Fruit fly (Drosophila melanogaster) whole organism, embryonic: ENCODE results near the gene RpS12.

Experiments
- BtbVII ChIP-seq: fragments of 200-800 bp; sonication (Bioruptor generic); optimal IDR thresholded peaks from 3 replicates; lab custom pipeline; 2017; ENCODE audit warnings: missing biosample characterization, mild to moderate bottlenecking, missing genetic modification characterization
- CG10274 ChIP-seq: fragments of 200-800 bp; sonication (Bioruptor generic); optimal IDR thresholded peaks from 3 replicates; lab custom pipeline; 2017; ENCODE audit warnings: missing biosample characterization, mild to moderate bottlenecking, missing genetic modification characterization
- CG11085 ChIP-seq: fragments of 200-800 bp; sonication (Bioruptor generic); IDR thresholded peaks from 2 replicates; pipeline ENCODE4 v1.3.6; 2022; ENCODE audit warnings: missing biosample characterization, missing genetic modification characterization
- CG11504 ChIP-seq: fragments of 200-800 bp; sonication (Bioruptor generic); optimal IDR thresholded peaks from 3 replicates; lab custom pipeline; 2019; ENCODE audit warnings: missing biosample characterization, mild to moderate bottlenecking, missing genetic modification characterization, moderate library complexity
- CG13894 ChIP-seq: fragments of 200-800 bp; sonication (Bioruptor generic); optimal IDR thresholded peaks from 3 replicates; lab custom pipeline; 2018; ENCODE audit warnings: missing biosample characterization, mild to moderate bottlenecking, missing genetic modification characterization, moderate library complexity
- CG16779 ChIP-seq: fragments of 200-800 bp; sonication (Bioruptor generic); IDR thresholded peaks from 2 replicates; pipeline ENCODE4 v1.3.6; 2022; ENCODE audit warnings: missing biosample characterization, missing genetic modification characterization
- CG17802 ChIP-seq: fragments of 200-800 bp; sonication (Bioruptor generic); optimal IDR thresholded peaks from 2 replicates; lab custom pipeline; 2018; ENCODE audit warnings: missing biosample characterization, mild to moderate bottlenecking, missing genetic modification characterization, moderate library complexity
- CG2202 ChIP-seq: fragments of 200-800 bp; sonication (Bioruptor generic); optimal IDR thresholded peaks from 2 replicates; lab custom pipeline; 2018; ENCODE audit warnings: missing biosample characterization, mild to moderate bottlenecking, missing genetic modification characterization
- CG2712 ChIP-seq: fragments of 200-800 bp; optimal IDR thresholded peaks from 3 replicates; lab custom pipeline; 2019; ENCODE audit warnings: missing biosample characterization, mild to moderate bottlenecking, missing genetic modification characterization, moderate library complexity
- CG2875 ChIP-seq: fragments of 200-800 bp; sonication (Bioruptor generic); optimal IDR thresholded peaks from 2 replicates; lab custom pipeline; 2017; ENCODE audit warnings: missing biosample characterization, mild to moderate bottlenecking, missing genetic modification characterization, missing genetic modification reagents
- CG30403 ChIP-seq: fragments of 200-800 bp; sonication (Bioruptor generic); optimal IDR thresholded peaks from 3 replicates; lab custom pipeline; 2016; ENCODE audit warnings: missing biosample characterization, missing genetic modification characterization
- CG31365 ChIP-seq: fragments of 200-800 bp; sonication (Bioruptor generic); optimal IDR thresholded peaks from 2 replicates; lab custom pipeline; 2018; ENCODE audit warnings: missing biosample characterization, mild to moderate bottlenecking, missing genetic modification characterization
- CG4282 ChIP-seq: fragments of 200-800 bp; sonication (Bioruptor generic); optimal IDR thresholded peaks from 2 replicates; lab custom pipeline; 2016; ENCODE audit warnings: missing biosample characterization, missing genetic modification characterization
- CG4328 ChIP-seq: fragments of 200-800 bp; sonication (Bioruptor generic); optimal IDR thresholded peaks from 3 replicates; lab custom pipeline; 2017; ENCODE audit warnings: missing biosample characterization, missing genetic modification reagents, missing genetic modification characterization
- CG4360 ChIP-seq: fragments of 200-800 bp; sonication (Bioruptor generic); IDR thresholded peaks from 2 replicates; pipeline ENCODE4 v1.3.6; 2022; ENCODE audit warnings: missing biosample characterization, missing genetic modification characterization
- CG4404 ChIP-seq: fragments of 200-800 bp; sonication (Bioruptor generic); IDR thresholded peaks from 2 replicates; pipeline ENCODE4 v1.3.6; 2022; ENCODE audit warnings: missing biosample characterization, missing genetic modification characterization
- CG4424 ChIP-seq: fragments of 200-800 bp; sonication (Bioruptor generic); optimal IDR thresholded peaks from 3 replicates; lab custom pipeline; 2016; ENCODE audit warnings: missing biosample characterization, missing genetic modification characterization
- CG5180 ChIP-seq: fragments of 200-800 bp; sonication (Bioruptor generic); optimal IDR thresholded peaks from 3 replicates; lab custom pipeline; 2017; ENCODE audit warnings: missing biosample characterization, missing genetic modification characterization, mild to moderate bottlenecking, moderate library complexity, missing genetic modification reagents
- CG6765 ChIP-seq: fragments of 200-800 bp; sonication (Bioruptor generic); optimal IDR thresholded peaks from 3 replicates; lab custom pipeline; 2017; ENCODE audit warnings: missing biosample characterization, mild to moderate bottlenecking, missing genetic modification characterization
- CG6813 ChIP-seq: fragments of 200-800 bp; sonication (Bioruptor generic); optimal IDR thresholded peaks from 2 replicates; lab custom pipeline; 2017; ENCODE audit warnings: missing biosample characterization, missing genetic modification characterization, mild to moderate bottlenecking, moderate library complexity, missing genetic modification reagents
- CG7745 ChIP-seq: fragments of 200-800 bp; sonication (Bioruptor generic); optimal IDR thresholded peaks from 2 replicates; lab custom pipeline; 2018; ENCODE audit warnings: missing biosample characterization, mild to moderate bottlenecking, missing genetic modification characterization, moderate library complexity
- CG8089 ChIP-seq: fragments of 200-800 bp; sonication (Bioruptor generic); optimal IDR thresholded peaks from 3 replicates; lab custom pipeline; 2016; ENCODE audit warnings: missing biosample characterization, missing genetic modification characterization
- Chrac-16 ChIP-seq: fragments of 200-800 bp; sonication (Bioruptor generic); optimal IDR thresholded peaks from 3 replicates; lab custom pipeline; 2016; ENCODE audit warnings: missing biosample characterization, missing genetic modification characterization
- Doc3 ChIP-seq: fragments of 200-800 bp; sonication (Bioruptor generic); IDR thresholded peaks from 3 replicates; pipeline ENCODE4 v1.3.6; 2022; ENCODE audit warnings: missing biosample characterization, missing genetic modification characterization; ENCODE audit not compliant: partially characterized antibody
- Drgx ChIP-seq: fragments of 200-800 bp; sonication (Bioruptor generic); IDR thresholded peaks from 2 replicates; pipeline ENCODE4 v1.3.6; 2022; ENCODE audit warnings: missing biosample characterization, missing genetic modification characterization
- Eip74EF ChIP-seq, 2 experiments: fragments of 200-800 bp in 1 of 2; fragments of >200 bp in 1 of 2; sonication (Bioruptor generic) in 1 of 2; optimal IDR thresholded peaks; 2 replicates each; lab custom pipeline; 2017 to 2019; ENCODE audit warnings: missing biosample characterization in 2 of 2, missing genetic modification characterization in 2 of 2, mild to moderate bottlenecking in 1 of 2, moderate library complexity in 1 of 2
- H2.0 ChIP-seq: fragments of 200-800 bp; sonication (Bioruptor generic); IDR thresholded peaks from 2 replicates; pipeline ENCODE4 v1.3.6; 2022; ENCODE audit warnings: missing biosample characterization, missing genetic modification characterization
- HmgD ChIP-seq: fragments of 200-800 bp; sonication (Bioruptor generic); optimal IDR thresholded peaks from 3 replicates; lab custom pipeline; 2016; ENCODE audit warnings: missing biosample characterization, missing genetic modification characterization
- MESR4 ChIP-seq: fragments of 200-800 bp; sonication (Bioruptor generic); optimal IDR thresholded peaks from 2 replicates; lab custom pipeline; 2018; ENCODE audit warnings: missing biosample characterization, mild to moderate bottlenecking, missing genetic modification characterization, moderate library complexity
- MTF-1 ChIP-seq: fragments of 200-800 bp; sonication (Bioruptor generic); optimal IDR thresholded peaks from 2 replicates; lab custom pipeline; 2018; ENCODE audit warnings: missing biosample characterization, mild to moderate bottlenecking, missing genetic modification characterization, borderline replicate concordance
- NK7.1 ChIP-seq: fragments of 200-800 bp; sonication (Bioruptor generic); optimal IDR thresholded peaks from 3 replicates; lab custom pipeline; 2016; ENCODE audit warnings: missing biosample characterization, missing genetic modification characterization
- Opbp ChIP-seq: fragments of 200-800 bp; sonication (Bioruptor generic); IDR thresholded peaks from 3 replicates; pipeline ENCODE4 v1.3.6; 2022; ENCODE audit warnings: missing biosample characterization, missing genetic modification characterization; ENCODE audit not compliant: partially characterized antibody
- Sox102F ChIP-seq: fragments of 200-800 bp; sonication (Bioruptor generic); optimal IDR thresholded peaks from 2 replicates; lab custom pipeline; 2018; ENCODE audit warnings: missing biosample characterization, mild to moderate bottlenecking, missing genetic modification characterization, moderate library complexity
- TFAM ChIP-seq: fragments of 200-800 bp; sonication (Bioruptor generic); optimal IDR thresholded peaks from 2 replicates; lab custom pipeline; 2017; ENCODE audit warnings: missing biosample characterization, missing genetic modification characterization, inconsistent platforms
- Xrp1 ChIP-seq: fragments of 200-800 bp; sonication (Bioruptor generic); IDR thresholded peaks from 2 replicates; pipeline ENCODE4 v1.3.6; 2022; ENCODE audit warnings: missing biosample characterization, missing genetic modification characterization
- bcd ChIP-seq: fragments of 200-800 bp; sonication (Bioruptor generic); optimal IDR thresholded peaks from 2 replicates; lab custom pipeline; 2017; ENCODE audit warnings: missing biosample characterization, mild to moderate bottlenecking, missing genetic modification characterization
- cas ChIP-seq: fragments of 200-800 bp; sonication (Bioruptor generic); IDR thresholded peaks from 2 replicates; pipeline ENCODE4 v1.3.6; 2022; ENCODE audit warnings: missing biosample characterization, missing genetic modification characterization
- chm ChIP-seq: fragments of 200-800 bp; sonication (Bioruptor generic); IDR thresholded peaks from 2 replicates; pipeline ENCODE4 v1.3.6; 2022; ENCODE audit warnings: missing biosample characterization, missing genetic modification characterization
- crol ChIP-seq: fragments of 200-800 bp; sonication (Bioruptor generic); IDR thresholded peaks from 2 replicates; pipeline ENCODE4 v1.3.6; 2022; ENCODE audit warnings: missing biosample characterization, missing genetic modification characterization
- da ChIP-seq: fragments of 200-800 bp; sonication (Bioruptor generic); optimal IDR thresholded peaks from 2 replicates; lab custom pipeline; 2016; ENCODE audit warnings: missing biosample characterization, missing genetic modification characterization
- fd102C ChIP-seq: fragments of 200-800 bp; sonication (Bioruptor generic); optimal IDR thresholded peaks from 2 replicates; lab custom pipeline; 2018; ENCODE audit warnings: missing biosample characterization, mild to moderate bottlenecking, missing genetic modification characterization, moderate library complexity
- peb ChIP-seq: fragments of 200-800 bp; sonication (Bioruptor generic); IDR thresholded peaks from 2 replicates; pipeline ENCODE4 v1.3.6; 2022; ENCODE audit warnings: missing biosample characterization, missing genetic modification characterization
- prd ChIP-seq, 3 experiments: fragments of >200 bp in 2 of 3; fragments of 200-800 bp in 1 of 3; sonication (Bioruptor generic) in 1 of 3; optimal IDR thresholded peaks in 2 of 3; IDR thresholded peaks in 1 of 3; 2 replicates in 2 of 3; 3 replicates in 1 of 3; pipeline versions ENCODE4 v1.3.6 to Lab custom; 2017 to 2022; ENCODE audit warnings: missing biosample characterization in 1 of 3, missing genetic modification characterization in 1 of 3
- salm ChIP-seq: fragments of 200-800 bp; sonication (Bioruptor generic); optimal IDR thresholded peaks from 2 replicates; lab custom pipeline; 2018; ENCODE audit warnings: missing biosample characterization, mild to moderate bottlenecking, missing genetic modification characterization
- sd ChIP-seq: fragments of 200-800 bp; sonication (Bioruptor generic); optimal IDR thresholded peaks from 3 replicates; lab custom pipeline; 2018; ENCODE audit warnings: missing biosample characterization, mild to moderate bottlenecking, missing genetic modification characterization, moderate library complexity
- tgo ChIP-seq: fragments of 200-800 bp; sonication (Bioruptor generic); IDR thresholded peaks from 3 replicates; pipeline ENCODE4 v1.3.6; 2022; ENCODE audit warnings: missing biosample characterization, missing genetic modification characterization
- vfl ChIP-seq: fragments of 200-800 bp; sonication (Bioruptor generic); optimal IDR thresholded peaks from 2 replicates; lab custom pipeline; 2016; ENCODE audit warnings: missing biosample characterization, missing genetic modification characterization

RpS12 gene

DNA sequence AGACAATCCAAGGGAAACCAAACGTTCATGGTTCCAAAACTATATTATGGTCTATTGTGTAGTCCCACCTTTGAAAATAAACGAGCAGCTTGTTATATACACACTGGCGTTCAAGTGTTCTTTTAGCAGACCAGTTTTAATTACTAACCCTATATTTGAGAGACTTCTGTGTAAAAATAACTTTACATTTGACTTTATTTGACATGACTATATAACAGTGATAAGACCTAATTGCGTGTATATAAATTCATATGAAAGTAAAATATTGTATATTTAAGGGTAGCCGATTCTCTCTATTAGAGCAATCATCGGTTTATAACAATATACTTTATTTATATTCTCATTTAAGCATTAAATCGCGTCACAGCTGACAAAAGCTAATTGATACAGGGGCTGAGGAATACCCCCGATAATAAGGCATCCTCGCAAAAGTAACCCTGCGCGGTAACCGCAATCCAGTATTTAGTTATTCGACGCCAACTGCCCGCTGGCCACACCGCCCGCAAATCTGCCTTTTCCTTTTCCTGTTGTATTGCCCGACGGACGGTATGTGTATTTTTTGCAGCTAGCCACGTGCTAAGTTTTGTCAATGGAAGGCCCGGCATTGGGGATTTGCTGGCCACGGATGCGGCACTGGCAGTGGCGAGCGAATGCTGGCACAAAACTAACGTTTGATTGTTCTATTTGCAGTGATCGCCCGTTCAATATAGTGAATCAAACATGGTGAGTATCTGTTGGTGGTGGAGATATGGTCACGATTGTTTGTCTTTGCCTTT is 18.3 kb downstream of the RpS12 start, which contains the start of gene RpS4 (continued):
- TF ChIP-seq CG2202 (tag; lab: Kevin White, UChicago), result peak; percentile 91
- peak; percentile 36; the same call in 1 of the 2 replicates for TF ChIP-seq Xrp1
- TF ChIP-seq Sox102F, result no peak
- peak; percentile 82 for TF ChIP-seq CG17802
- TF ChIP-seq CG16779, result peak; percentile 90
- peak; percentile 79 for TF ChIP-seq H2.0 (GFP tag; lab: Robert Waterston, UW)
- peak; percentile 63 for TF ChIP-seq TFAM (GFP tag; lab: Kevin White, UChicago)
- peak; percentile 94 for TF ChIP-seq CG2875
- TF ChIP-seq cas (GFP tag; lab: Robert Waterston, UW), result peak; percentile 26; the same call in 1 of the 2 replicates
- peak; percentile 87 for TF ChIP-seq NK7.1 (GFP tag; lab: Kevin White, UChicago)
- TF ChIP-seq CG6765, result peak; percentile 99
- TF ChIP-seq CG11504 (tag; lab: Kevin White, UChicago), result peak; percentile 74
- TF ChIP-seq Eip74EF (GFP tag; optimal IDR thresholded peaks at IDR 0.05; lab: Kevin White, UChicago), result peak in 1 of 2 experiments; percentile 74
- TF ChIP-seq salm (tag; lab: Kevin White, UChicago), result peak; percentile 88
- TF ChIP-seq CG11085 (GFP tag; lab: Robert Waterston, UW), result peak; percentile 77
- TF ChIP-seq MESR4 (GFP tag; lab: Kevin White, UChicago), result peak; percentile 100
- peak; percentile 83 for TF ChIP-seq CG7745
- TF ChIP-seq sd (tag; lab: Kevin White, UChicago), result peak; percentile 31
- peak; percentile 88 for TF ChIP-seq CG13894
- TF ChIP-seq vfl (GFP tag; lab: Kevin White, UChicago), result peak; percentile 82
- peak; percentile 85 for TF ChIP-seq CG10274 (GFP tag; lab: Kevin White, UChicago)
- peak; percentile 86 for TF ChIP-seq fd102C (GFP tag; lab: Kevin White, UChicago)
- TF ChIP-seq CG6813 (GFP tag; lab: Kevin White, UChicago), result peak; percentile 97
- TF ChIP-seq CG4360 (GFP tag; lab: Robert Waterston, UW), result peak; percentile 56
- TF ChIP-seq CG4328 (GFP tag; lab: Kevin White, UChicago), result peak; percentile 93
- TF ChIP-seq Opbp (GFP tag; lab: Robert Waterston, UW), result peak; percentile 29; the same call in 2 of the 3 replicates
- TF ChIP-seq crol (GFP tag; lab: Robert Waterston, UW), result peak; percentile 40
- peak; percentile 73 for TF ChIP-seq CG30403 (GFP tag; lab: Kevin White, UChicago)
- TF ChIP-seq MTF-1, result peak; percentile 98
- peak; percentile 48; the same call in 1 of the 2 replicates for TF ChIP-seq peb (GFP tag; lab: Robert Waterston, UW)
- TF ChIP-seq CG2712 (tag; lab: Kevin White, UChicago), result peak; percentile 78
- peak; percentile 80 for TF ChIP-seq CG8089 (GFP tag; lab: Kevin White, UChicago)
- TF ChIP-seq tgo (GFP tag; lab: Robert Waterston, UW), result peak; percentile 78
- no peak for TF ChIP-seq prd (optimal IDR thresholded peaks at IDR 0.05; lab: Kevin White, UChicago)
- TF ChIP-seq prd (GFP tag; IDR thresholded peaks at IDR 0.05; lab: Robert Waterston, UW), result peak; percentile 73
- TF ChIP-seq Chrac-16, result peak; percentile 46
- peak; percentile 95 for TF ChIP-seq bcd (GFP tag; lab: Kevin White, UChicago)
- peak; percentile 49 for TF ChIP-seq Drgx (GFP tag; lab: Robert Waterston, UW)
- TF ChIP-seq BtbVII, result peak; percentile 95
- peak; percentile 60 for TF ChIP-seq CG4404 (GFP tag; lab: Robert Waterston, UW)
- TF ChIP-seq CG31365 (tag; lab: Kevin White, UChicago), result peak; percentile 89
- peak; percentile 82 for TF ChIP-seq da (GFP tag; lab: Kevin White, UChicago)
- peak; percentile 70 for TF ChIP-seq HmgD (GFP tag; lab: Kevin White, UChicago)
- TF ChIP-seq Doc3 (GFP tag; lab: Robert Waterston, UW), result no peak
- TF ChIP-seq CG5180, result peak; percentile 82
- peak; percentile 80 for TF ChIP-seq CG4424 (GFP tag; lab: Kevin White, UChicago)
- peak; percentile 95 for TF ChIP-seq chm (GFP tag; lab: Robert Waterston, UW)
- TF ChIP-seq CG4282, result peak; percentile 68
